Fruit fly (Drosophila melanogaster) whole organism, embryonic: ENCODE data around the gene GramD1B.

ENCODE experiments used
- Awh ChIP-seq: fragments of 200-800 bp; sonication (Bioruptor generic); IDR thresholded peaks from 2 replicates; pipeline ENCODE4, ENCODE4 v1.3.6; 2022; ENCODE audit warnings: missing biosample characterization, missing genetic modification characterization
- BtbVII ChIP-seq: fragments of 200-800 bp; sonication (Bioruptor generic); optimal IDR thresholded peaks from 3 replicates; lab custom pipeline; 2017; ENCODE audit warnings: missing biosample characterization, mild to moderate bottlenecking, missing genetic modification characterization
- CG1024 ChIP-seq: fragments of 200-800 bp; sonication (Bioruptor generic); IDR thresholded peaks from 2 replicates; pipeline ENCODE4 v1.3.6; 2022; ENCODE audit warnings: missing biosample characterization, missing genetic modification characterization
- CG11247 ChIP-seq: fragments of 200-800 bp; sonication (Bioruptor generic); IDR thresholded peaks from 2 replicates; pipeline ENCODE4 v1.3.6; 2022; ENCODE audit warnings: missing biosample characterization, missing genetic modification characterization
- CG11398 ChIP-seq: fragments of 200-800 bp; sonication (Bioruptor generic); optimal IDR thresholded peaks from 2 replicates; lab custom pipeline; 2016; ENCODE audit warnings: missing biosample characterization, missing genetic modification characterization
- CG11696 ChIP-seq: fragments of 200-800 bp; sonication (Bioruptor generic); IDR thresholded peaks from 2 replicates; pipeline ENCODE4 v1.3.6; 2022; ENCODE audit warnings: missing biosample characterization, missing genetic modification characterization
- CG12391 ChIP-seq: fragments of 200-800 bp; sonication (Bioruptor generic); optimal IDR thresholded peaks from 3 replicates; lab custom pipeline; 2018; ENCODE audit warnings: missing biosample characterization, mild to moderate bottlenecking, missing genetic modification characterization, moderate library complexity
- CG14965 ChIP-seq: fragments of 200-800 bp; sonication (Bioruptor generic); optimal IDR thresholded peaks from 2 replicates; lab custom pipeline; 2016; ENCODE audit warnings: missing biosample characterization, missing genetic modification characterization, borderline replicate concordance
- CG17328 ChIP-seq: fragments of 200-800 bp; sonication (Bioruptor generic); IDR thresholded peaks from 2 replicates; pipeline ENCODE4 v1.3.6; 2022; ENCODE audit warnings: missing biosample characterization, missing genetic modification characterization
- CG17359 ChIP-seq: fragments of 200-800 bp; sonication (Bioruptor generic); optimal IDR thresholded peaks from 3 replicates; lab custom pipeline; 2018; ENCODE audit warnings: missing biosample characterization, mild to moderate bottlenecking, missing genetic modification characterization, moderate library complexity
- CG18599 ChIP-seq: fragments of 200-800 bp; sonication (Bioruptor generic); optimal IDR thresholded peaks from 3 replicates; lab custom pipeline; 2017; ENCODE audit warnings: missing biosample characterization, missing genetic modification characterization, mild to moderate bottlenecking, moderate library complexity, missing genetic modification reagents
- CG18619 ChIP-seq: fragments of 200-800 bp; sonication (Bioruptor generic); optimal IDR thresholded peaks from 3 replicates; lab custom pipeline; 2017; ENCODE audit warnings: missing biosample characterization, mild to moderate bottlenecking, missing genetic modification characterization
- CG2199 ChIP-seq: fragments of 200-800 bp; sonication (Bioruptor generic); IDR thresholded peaks from 3 replicates; pipeline ENCODE4 v1.3.6; 2022; ENCODE audit warnings: missing biosample characterization, missing genetic modification characterization
- CG30403 ChIP-seq: fragments of 200-800 bp; sonication (Bioruptor generic); optimal IDR thresholded peaks from 3 replicates; lab custom pipeline; 2016; ENCODE audit warnings: missing biosample characterization, missing genetic modification characterization
- CG31388 ChIP-seq: fragments of 200-800 bp; sonication (Bioruptor generic); optimal IDR thresholded peaks from 2 replicates; lab custom pipeline; 2016; ENCODE audit warnings: missing biosample characterization, missing genetic modification characterization
- CG31441 ChIP-seq: fragments of 200-800 bp; sonication (Bioruptor generic); IDR thresholded peaks from 2 replicates; pipeline ENCODE4 v1.3.6; 2022; ENCODE audit warnings: missing biosample characterization, missing genetic modification characterization
- CG3847 ChIP-seq: fragments of 200-800 bp; sonication (Bioruptor generic); IDR thresholded peaks from 2 replicates; pipeline ENCODE4 v1.3.6; 2022; ENCODE audit warnings: missing biosample characterization, missing genetic modification characterization
- CG4328 ChIP-seq: fragments of 200-800 bp; sonication (Bioruptor generic); optimal IDR thresholded peaks from 3 replicates; lab custom pipeline; 2017; ENCODE audit warnings: missing biosample characterization, missing genetic modification reagents, missing genetic modification characterization
- CG5245 ChIP-seq: fragments of 200-800 bp; sonication (Bioruptor generic); optimal IDR thresholded peaks from 3 replicates; lab custom pipeline; 2016; ENCODE audit warnings: missing biosample characterization, missing genetic modification characterization
- CG6765 ChIP-seq: fragments of 200-800 bp; sonication (Bioruptor generic); optimal IDR thresholded peaks from 3 replicates; lab custom pipeline; 2017; ENCODE audit warnings: missing biosample characterization, mild to moderate bottlenecking, missing genetic modification characterization
- CG6813 ChIP-seq: fragments of 200-800 bp; sonication (Bioruptor generic); optimal IDR thresholded peaks from 2 replicates; lab custom pipeline; 2017; ENCODE audit warnings: missing biosample characterization, missing genetic modification characterization, mild to moderate bottlenecking, moderate library complexity, missing genetic modification reagents
- CG7357 ChIP-seq: fragments of 200-800 bp; sonication (Bioruptor generic); IDR thresholded peaks from 3 replicates; pipeline ENCODE4 v1.3.6; 2022; ENCODE audit warnings: missing biosample characterization, missing genetic modification characterization
- CG7786 ChIP-seq: fragments of 200-800 bp; sonication (Bioruptor generic); optimal IDR thresholded peaks from 2 replicates; lab custom pipeline; 2016; ENCODE audit warnings: missing biosample characterization, missing genetic modification characterization
- CG8944 ChIP-seq: fragments of 200-800 bp; sonication (Bioruptor generic); optimal IDR thresholded peaks from 3 replicates; lab custom pipeline; 2016; ENCODE audit warnings: missing biosample characterization, missing genetic modification characterization
- CG9797 ChIP-seq: fragments of 200-800 bp; sonication (Bioruptor generic); optimal IDR thresholded peaks from 3 replicates; lab custom pipeline; 2018; ENCODE audit warnings: missing biosample characterization, mild to moderate bottlenecking, missing genetic modification characterization
- Dbx ChIP-seq: fragments of 200-800 bp; sonication (Bioruptor generic); IDR thresholded peaks from 3 replicates; pipeline ENCODE4 v1.3.6; 2022; ENCODE audit warnings: missing biosample characterization, missing genetic modification characterization
- Dip2 ChIP-seq: fragments of 200-800 bp; sonication (Bioruptor generic); IDR thresholded peaks from 2 replicates; pipeline ENCODE4 v1.3.6; 2022; ENCODE audit warnings: missing biosample characterization, missing genetic modification characterization
- Doc2 ChIP-seq: fragments of 200-800 bp; sonication (Bioruptor generic); IDR thresholded peaks from 2 replicates; pipeline ENCODE4 v1.3.6; 2022; ENCODE audit warnings: missing biosample characterization, missing genetic modification characterization
- GATAe ChIP-seq: fragments of 200-800 bp; sonication (Bioruptor generic); conservative IDR thresholded peaks from 2 replicates; pipeline ENCODE4 v1.3.6; 2022; ENCODE audit warnings: missing biosample characterization, missing genetic modification characterization
- H15 ChIP-seq: fragments of 200-800 bp; sonication (Bioruptor generic); IDR thresholded peaks from 3 replicates; pipeline ENCODE4 v1.3.6; 2022; ENCODE audit warnings: missing biosample characterization, missing genetic modification characterization
- Hsf ChIP-seq: fragments of 200-800 bp; sonication (Bioruptor generic); optimal IDR thresholded peaks from 3 replicates; lab custom pipeline; 2016; ENCODE audit warnings: missing biosample characterization, missing genetic modification characterization
- Lhr ChIP-seq: fragments of 200-800 bp; sonication (Bioruptor generic); optimal IDR thresholded peaks from 3 replicates; lab custom pipeline; 2017; ENCODE audit warnings: mild to moderate bottlenecking, missing biosample characterization, missing genetic modification reagents, missing genetic modification characterization
- Lpt ChIP-seq: fragments of >200 bp; optimal IDR thresholded peaks from 2 replicates; lab custom pipeline; 2018; ENCODE audit warnings: missing biosample characterization, missing genetic modification characterization
- Meics ChIP-seq: fragments of 200-800 bp; sonication (Bioruptor generic); optimal IDR thresholded peaks from 2 replicates; lab custom pipeline; 2017; ENCODE audit warnings: missing biosample characterization, mild to moderate bottlenecking, missing genetic modification characterization
- NC2β ChIP-seq: fragments of 200-800 bp; sonication (Bioruptor generic); optimal IDR thresholded peaks from 2 replicates; lab custom pipeline; 2016; ENCODE audit warnings: missing biosample characterization, missing genetic modification characterization
- NFAT ChIP-seq: fragments of 200-800 bp; sonication (Bioruptor generic); IDR thresholded peaks from 2 replicates; pipeline ENCODE4 v1.3.6; 2022; ENCODE audit warnings: missing biosample characterization, missing genetic modification characterization
- Neu2 ChIP-seq: fragments of 200-800 bp; sonication (Bioruptor generic); optimal IDR thresholded peaks from 3 replicates; lab custom pipeline; 2016; ENCODE audit warnings: missing biosample characterization, missing genetic modification characterization, borderline replicate concordance
- Scr ChIP-seq: fragments of 200-800 bp; sonication (Bioruptor generic); IDR thresholded peaks from 2 replicates; pipeline ENCODE4 v1.3.6; 2022; ENCODE audit warnings: missing biosample characterization, missing genetic modification characterization; ENCODE audit not compliant: partially characterized antibody
- Side ChIP-seq: fragments of 200-800 bp; sonication (Bioruptor generic); optimal IDR thresholded peaks from 2 replicates; lab custom pipeline; 2016; ENCODE audit warnings: missing biosample characterization, missing genetic modification characterization
- Six4 ChIP-seq: fragments of 200-800 bp; sonication (Bioruptor generic); optimal IDR thresholded peaks from 2 replicates; lab custom pipeline; 2016; ENCODE audit warnings: missing biosample characterization, missing genetic modification characterization
- chm ChIP-seq: fragments of 200-800 bp; sonication (Bioruptor generic); IDR thresholded peaks from 2 replicates; pipeline ENCODE4 v1.3.6; 2022; ENCODE audit warnings: missing biosample characterization, missing genetic modification characterization
- dmrt11E ChIP-seq: fragments of 200-800 bp; sonication (Bioruptor generic); optimal IDR thresholded peaks from 3 replicates; lab custom pipeline; 2018; ENCODE audit warnings: missing biosample characterization, mild to moderate bottlenecking, missing genetic modification characterization, moderate library complexity
- gcm ChIP-seq: fragments of 200-800 bp; sonication (Bioruptor generic); optimal IDR thresholded peaks from 2 replicates; lab custom pipeline; 2019; ENCODE audit warnings: missing biosample characterization, mild to moderate bottlenecking, missing genetic modification characterization, moderate library complexity
- gsb ChIP-seq: fragments of 200-800 bp; sonication (Bioruptor generic); IDR thresholded peaks from 2 replicates; pipeline ENCODE4 v1.3.6; 2022; ENCODE audit warnings: missing biosample characterization, missing genetic modification characterization
- knrl ChIP-seq: fragments of 200-800 bp; sonication (Bioruptor generic); IDR thresholded peaks from 3 replicates; pipeline ENCODE4 v1.3.6; 2022; ENCODE audit warnings: missing biosample characterization, missing genetic modification characterization; ENCODE audit not compliant: partially characterized antibody
- nau ChIP-seq: fragments of 200-800 bp; sonication (Bioruptor generic); optimal IDR thresholded peaks from 3 replicates; lab custom pipeline; 2017; ENCODE audit warnings: missing biosample characterization, mild to moderate bottlenecking, missing genetic modification characterization, missing genetic modification reagents
- nmo ChIP-seq: fragments of 200-800 bp; sonication (Bioruptor generic); optimal IDR thresholded peaks from 2 replicates; lab custom pipeline; 2018; ENCODE audit warnings: missing biosample characterization, mild to moderate bottlenecking, missing genetic modification characterization, moderate library complexity
- phol ChIP-seq: fragments of 200-800 bp; sonication (Bioruptor generic); optimal IDR thresholded peaks from 3 replicates; lab custom pipeline; 2018; ENCODE audit warnings: missing biosample characterization, mild to moderate bottlenecking, missing genetic modification characterization, moderate library complexity
- so ChIP-seq: fragments of 200-800 bp; sonication (Bioruptor generic); IDR thresholded peaks from 3 replicates; pipeline ENCODE4 v1.3.6; 2022; ENCODE audit warnings: missing biosample characterization, missing genetic modification characterization
- tna ChIP-seq: fragments of 200-800 bp; sonication (Bioruptor generic); IDR thresholded peaks from 2 replicates; pipeline ENCODE4 v1.3.6; 2022; ENCODE audit warnings: missing biosample characterization, missing genetic modification characterization; ENCODE audit not compliant: partially characterized antibody
- tx ChIP-seq: fragments of 200-800 bp; sonication (Bioruptor generic); optimal IDR thresholded peaks from 2 replicates; lab custom pipeline; 2016; ENCODE audit warnings: missing biosample characterization, missing genetic modification characterization

GramD1B gene

dm6 chr2L:3341231-3341935 is 31.8 kb downstream of the GramD1B start (continued):
- TF ChIP-seq CG17328 (GFP tag; lab: Robert Waterston, UW) (no peak), Awh (GFP tag; lab: Robert Waterston, UW) (no peak), CG11247 (no peak), CG31441 (GFP tag; lab: Robert Waterston, UW) (no peak; the same call in 1 of the 2 replicates), Six4 (GFP tag; lab: Kevin White, UChicago) (no peak), NFAT (GFP tag; lab: Robert Waterston, UW) (no peak), NC2β (GFP tag; lab: Kevin White, UChicago) (no peak), Dip2 (GFP tag; lab: Robert Waterston, UW) (no peak), CG4328 (no peak), CG3847 (GFP tag; lab: Robert Waterston, UW) (no peak), tna (GFP tag; lab: Robert Waterston, UW) (no peak), knrl (GFP tag; lab: Robert Waterston, UW) (no peak), CG5245 (GFP tag; lab: Kevin White, UChicago) (no peak), CG7786 (GFP tag; lab: Kevin White, UChicago) (no peak), Side (GFP tag; lab: Kevin White, UChicago) (no peak), so (GFP tag; lab: Robert Waterston, UW) (no peak), CG12391 (peak; percentile 34), dmrt11E (tag; lab: Kevin White, UChicago) (no peak), Hsf (GFP tag; lab: Kevin White, UChicago) (no peak), CG6813 (GFP tag; lab: Kevin White, UChicago) (no peak), Neu2 (GFP tag; lab: Kevin White, UChicago) (no peak), H15 (no peak), chm (GFP tag; lab: Robert Waterston, UW) (no peak), CG18599 (GFP tag; lab: Kevin White, UChicago) (peak; percentile 19), Lpt (GFP tag; lab: Kevin White, UChicago) (no peak), Doc2 (GFP tag; lab: Robert Waterston, UW) (no peak), tx (GFP tag; lab: Kevin White, UChicago) (no peak), CG11696 (GFP tag; lab: Robert Waterston, UW) (peak; percentile 59), Dbx (no peak), BtbVII (GFP tag; lab: Kevin White, UChicago) (no peak), CG11398 (no peak), CG31388 (GFP tag; lab: Kevin White, UChicago) (no peak), nau (no peak), gcm (no peak), CG6765 (no peak), nmo (GFP tag; lab: Kevin White, UChicago) (peak; percentile 6), phol (tag; lab: Kevin White, UChicago) (peak; percentile 20), CG14965 (GFP tag; lab: Kevin White, UChicago) (no peak), gsb (GFP tag; lab: Robert Waterston, UW) (no peak), Meics (GFP tag; lab: Kevin White, UChicago) (no peak), CG17359 (peak; percentile 25), CG9797 (GFP tag; lab: Kevin White, UChicago) (no peak), CG30403 (GFP tag; lab: Kevin White, UChicago) (peak; percentile 3), GATAe (GFP tag; lab: Robert Waterston, UW) (no peak), CG7357 (no peak), CG1024 (GFP tag; lab: Robert Waterston, UW) (peak; percentile 27; the same call in 1 of the 2 replicates), CG8944 (GFP tag; lab: Kevin White, UChicago) (no peak), Lhr (GFP tag; lab: Kevin White, UChicago) (no peak), CG2199 (GFP tag; lab: Robert Waterston, UW) (no peak), Scr (GFP tag; lab: Robert Waterston, UW) (no peak), CG18619 (no peak)
